Worm (Caenorhabditis elegans) whole organism, young adult: ENCODE results near the gene prx-12.
A peak's percentile ranks its signal among the peaks of the same experiment; 100 is the strongest.

Source experiments
- F49E8.2 ChIP-seq: sonication (generic microtip); optimal IDR thresholded peaks from 3 replicates; lab custom pipeline; 2017; ENCODE audit warnings: missing genetic modification characterization, mild to moderate bottlenecking, missing compliant biosample characterization, antibody characterized with exemption, moderate library complexity; ENCODE audit not compliant: insufficient read depth
- cebp-1 ChIP-seq, 2 experiments: fragments of 200-800 bp in 1 of 2; sonication (Bioruptor generic) in 1 of 2; sonication (generic microtip) in 1 of 2; IDR thresholded peaks in 1 of 2; optimal IDR thresholded peaks in 1 of 2; 2 replicates each; pipeline versions ENCODE4 v1.3.6 to Lab custom; 2017 to 2022; ENCODE audit warnings: missing compliant biosample characterization in 2 of 2, missing genetic modification characterization in 2 of 2, mild to moderate bottlenecking in 1 of 2, missing genetic modification reagents in 1 of 2, moderate library complexity in 1 of 2
- dox-1 ChIP-seq: fragments of 200-800 bp; sonication (Bioruptor generic); IDR thresholded peaks from 2 replicates; pipeline ENCODE4 v1.3.6; 2022; ENCODE audit warnings: missing genetic modification reagents, missing genetic modification characterization, missing compliant biosample characterization
- nfya-1 ChIP-seq: sonication (generic microtip); optimal IDR thresholded peaks from 2 replicates; lab custom pipeline; 2017; ENCODE audit warnings: antibody characterized with exemption, missing compliant biosample characterization, missing genetic modification characterization, borderline replicate concordance; ENCODE audit not compliant: insufficient read depth
- tlf-1 ChIP-seq: fragments of 200-800 bp; sonication (Bioruptor generic); optimal IDR thresholded peaks from 2 replicates; lab custom pipeline; 2018; ENCODE audit warnings: mild to moderate bottlenecking, missing genetic modification characterization, missing compliant biosample characterization
- ztf-22 ChIP-seq: fragments of 200-800 bp; sonication (Bioruptor generic); optimal IDR thresholded peaks from 2 replicates; lab custom pipeline; 2018; ENCODE audit warnings: mild to moderate bottlenecking, missing genetic modification characterization, moderate library complexity, missing compliant biosample characterization

DNA sequence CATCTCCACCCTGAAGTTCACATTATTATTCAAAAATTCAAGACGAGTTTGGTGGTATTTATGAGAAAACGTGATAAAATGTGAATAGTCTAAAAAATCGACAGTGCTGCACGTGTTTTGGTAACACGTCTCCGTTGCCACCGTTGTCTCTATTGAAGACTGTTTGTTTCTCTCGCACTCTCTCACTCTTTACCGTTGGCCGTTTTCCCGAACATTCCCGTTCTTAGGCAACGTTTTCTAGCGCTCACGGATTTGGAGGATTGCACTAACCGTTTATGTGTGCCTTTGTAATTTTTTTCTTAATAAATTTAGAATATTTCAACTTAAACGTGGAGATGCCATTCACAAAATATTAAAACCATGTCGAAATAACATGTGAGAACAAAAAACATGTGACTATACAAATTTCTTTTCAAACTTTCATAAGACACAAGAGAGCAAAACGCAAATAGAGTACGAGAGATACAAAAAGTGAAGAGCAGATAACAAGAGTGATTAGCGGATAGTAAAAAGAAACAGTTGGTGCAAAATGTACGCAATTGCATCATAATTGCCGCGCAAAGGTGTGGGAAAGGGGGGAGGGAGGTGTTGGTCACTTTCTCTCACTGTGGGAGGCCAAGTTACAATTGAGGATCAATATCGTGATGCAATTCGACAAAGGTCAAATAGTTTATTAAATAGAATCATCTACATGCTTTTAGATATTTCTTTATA, 21.9 kb downstream of the prx-12 start, which contains the start of gene pek-1:
- no peak for TF ChIP-seq cebp-1 (GFP tag; IDR thresholded peaks at IDR 0.05; lab: Robert Waterston, UW)
- peak; percentile 73 for TF ChIP-seq cebp-1 (tag; optimal IDR thresholded peaks at IDR 0.05; lab: Kevin White, UChicago)
- TF ChIP-seq dox-1 (GFP tag; lab: Robert Waterston, UW) = no peak
- no peak for TF ChIP-seq ztf-22 (GFP tag; lab: Kevin White, UChicago)
- no peak for TF ChIP-seq tlf-1
- no peak for TF ChIP-seq nfya-1
- TF ChIP-seq F49E8.2 (tag; lab: Kevin White, UChicago) = no peak
